Worm (Caenorhabditis elegans) whole organism, L2 larva: ENCODE results near the gene cutl-2.

Source experiments
- alr-1 ChIP-seq: fragments of 150-350 bp; optimal IDR thresholded peaks from 2 replicates; lab custom pipeline; 2014; ENCODE audit warnings: missing biosample characterization, missing genetic modification characterization
- aly-2 ChIP-seq: fragments of 150-350 bp; optimal IDR thresholded peaks from 2 replicates; lab custom pipeline; 2014; ENCODE audit warnings: missing biosample characterization, missing genetic modification characterization
- ama-1 ChIP-seq: fragments of 150-350 bp; optimal IDR thresholded peaks from 2 replicates; lab custom pipeline; 2018; ENCODE audit warnings: inconsistent platforms
- ztf-4 ChIP-seq: fragments of 150-350 bp; optimal IDR thresholded peaks from 2 replicates; lab custom pipeline; 2014; ENCODE audit warnings: missing biosample characterization, missing genetic modification characterization

DNA sequence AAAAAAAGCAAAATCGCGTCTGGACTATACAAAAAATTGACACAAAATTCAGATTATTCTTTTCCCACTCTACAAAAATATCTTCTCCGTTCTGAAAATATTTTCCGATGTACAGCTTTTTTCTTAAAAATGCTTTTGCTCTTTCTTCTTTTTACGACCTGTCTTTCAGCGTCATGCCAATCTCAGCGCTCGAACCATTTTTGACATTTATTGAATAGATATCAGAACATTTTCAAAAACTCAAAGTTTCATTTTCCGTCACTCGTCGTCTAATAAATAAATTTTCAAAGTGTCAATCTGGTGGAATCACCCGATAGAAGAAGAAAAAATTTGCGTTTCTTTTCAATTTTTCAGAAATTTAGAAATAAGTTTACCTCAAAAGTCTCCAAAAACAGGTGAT, 16.9 kb upstream of the cutl-2 start:
- TF ChIP-seq ztf-4 (tag; lab: Kevin White, UChicago) (no peak), aly-2 (tag; lab: Kevin White, UChicago) (no peak), alr-1 (no peak), ama-1 (lab: Kevin White, UChicago) (no peak)
